Worm (Caenorhabditis elegans): ENCODE results near the gene str-163.

DNA sequence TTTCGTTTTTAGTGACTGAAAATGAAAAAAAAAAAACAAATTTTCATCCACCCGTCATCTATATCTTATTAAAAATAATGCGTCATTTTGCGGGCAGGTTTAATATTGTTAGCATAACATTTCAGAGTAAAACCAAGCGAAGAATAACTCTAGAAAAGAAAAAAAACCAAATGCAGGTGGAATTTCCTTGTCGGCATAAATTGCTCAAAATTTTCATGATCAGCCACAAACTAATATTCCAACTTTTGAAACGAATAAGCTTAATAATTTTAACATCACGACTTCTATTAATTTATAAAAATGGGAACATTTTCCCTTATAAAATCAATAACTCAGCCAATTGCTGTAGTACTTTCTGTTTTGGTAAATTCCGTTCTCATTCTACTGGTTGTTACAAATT lies 38.3 kb upstream of the str-163 start, which contains the start of gene str-155:
- TF ChIP-seq unc-55 (GFP tag; optimal IDR thresholded peaks at IDR 0.05) (no peak), pha-4 (tag; optimal IDR thresholded peaks at IDR 0.05) (no peak), nhr-11 (tag; optimal IDR thresholded peaks at IDR 0.05) (no peak), unc-3 (GFP tag; conservative IDR thresholded peaks at IDR 0.05) (no peak), unc-3 (tag; optimal IDR thresholded peaks at IDR 0.05) (no peak)

Measured in whole organism, late embryonic.